Worm (Caenorhabditis elegans) whole organism, L4 larva: Measurements from ENCODE around the gene Y54G2A.38.
A peak's percentile ranks its signal among the peaks of the same experiment; 100 is the strongest.

Experiments
- D1046.2 ChIP-seq: fragments of 200-800 bp; sonication (Bioruptor generic); IDR thresholded peaks from 2 replicates; pipeline ENCODE4 v1.3.6; 2022; ENCODE audit warnings: missing genetic modification characterization, missing compliant biosample characterization
- F10B5.3 ChIP-seq: sonication (generic microtip); optimal IDR thresholded peaks from 2 replicates; lab custom pipeline; 2016; ENCODE audit warnings: mild to moderate bottlenecking, missing genetic modification characterization, missing compliant biosample characterization
- F26F4.8 ChIP-seq: fragments of 200-800 bp; sonication (Bioruptor generic); conservative IDR thresholded peaks from 2 replicates; pipeline ENCODE4 v1.3.6; 2022; ENCODE audit warnings: missing genetic modification characterization, missing compliant biosample characterization
- Y48G9A.11 ChIP-seq: fragments of 200-800 bp; sonication (Bioruptor generic); IDR thresholded peaks from 2 replicates; pipeline ENCODE4 v1.3.6; 2022; ENCODE audit warnings: missing genetic modification reagents, missing genetic modification characterization, missing compliant biosample characterization
- Y5F2A.4 ChIP-seq: fragments of 200-800 bp; sonication (Bioruptor generic); optimal IDR thresholded peaks from 2 replicates; lab custom pipeline; 2018; ENCODE audit warnings: mild to moderate bottlenecking, missing genetic modification characterization, missing compliant biosample characterization
- ZK546.5 ChIP-seq, 2 experiments: sonication (generic microtip); optimal IDR thresholded peaks; 2 replicates each; lab custom pipeline; 2017; ENCODE audit warnings: missing biosample characterization in 2 of 2, missing genetic modification characterization in 2 of 2
- aha-1 ChIP-seq: fragments of 150-350 bp; peaks from one replicate; lab custom pipeline; 2014; ENCODE audit warnings: missing biosample characterization, missing genetic modification characterization
- aly-2 ChIP-seq: sonication (generic microtip); optimal IDR thresholded peaks from 2 replicates; lab custom pipeline; 2018; ENCODE audit warnings: missing biosample characterization, missing genetic modification characterization
- ama-1 ChIP-seq: fragments of 150-350 bp; optimal IDR thresholded peaks from 2 replicates; lab custom pipeline; 2014; ENCODE audit warnings: inconsistent platforms, mixed read lengths
- ceh-44 ChIP-seq: fragments of 200-800 bp; sonication (Bioruptor generic); IDR thresholded peaks from 2 replicates; pipeline ENCODE4 v1.3.6; 2022; ENCODE audit warnings: missing genetic modification reagents, missing genetic modification characterization, missing compliant biosample characterization
- ceh-62 ChIP-seq: sonication (generic microtip); optimal IDR thresholded peaks from 2 replicates; lab custom pipeline; 2017; ENCODE audit warnings: missing biosample characterization, missing genetic modification characterization
- ceh-82 ChIP-seq: sonication (generic microtip); optimal IDR thresholded peaks from 2 replicates; lab custom pipeline; 2017; ENCODE audit warnings: missing biosample characterization, missing genetic modification characterization
- ctbp-1 ChIP-seq: fragments of 200-800 bp; sonication (Bioruptor generic); IDR thresholded peaks from 2 replicates; pipeline ENCODE4 v1.3.6; 2022; ENCODE audit warnings: missing genetic modification reagents, missing genetic modification characterization, missing compliant biosample characterization
- daf-12 ChIP-seq: fragments of 150-350 bp; optimal IDR thresholded peaks from 2 replicates; lab custom pipeline; 2014; ENCODE audit warnings: missing biosample characterization, missing genetic modification reagents, missing genetic modification characterization
- daf-16 ChIP-seq, 3 experiments: sonication (generic microtip); optimal IDR thresholded peaks; 2 replicates each; lab custom pipeline; 2016 to 2017; ENCODE audit warnings: missing genetic modification characterization in 3 of 3, missing genetic modification reagents in 3 of 3, mild to moderate bottlenecking in 2 of 3, missing compliant biosample characterization in 2 of 3, missing biosample characterization in 1 of 3, moderate library complexity in 1 of 3
- daf-19 ChIP-seq: fragments of 200-800 bp; sonication (Bioruptor generic); conservative IDR thresholded peaks from 2 replicates; pipeline ENCODE4 v1.3.6; 2022; ENCODE audit warnings: missing genetic modification characterization, missing compliant biosample characterization
- dmd-6 ChIP-seq: fragments of 200-800 bp; sonication (Bioruptor generic); IDR thresholded peaks from 2 replicates; pipeline ENCODE4 v1.3.6; 2022; ENCODE audit warnings: missing genetic modification reagents, missing genetic modification characterization, missing compliant biosample characterization
- dve-1 ChIP-seq: sonication (generic microtip); optimal IDR thresholded peaks from 2 replicates; lab custom pipeline; 2017; ENCODE audit warnings: antibody characterized with exemption, mild to moderate bottlenecking, missing genetic modification characterization, missing compliant biosample characterization; ENCODE audit not compliant: insufficient read depth
- egl-27 ChIP-seq: sonication (generic microtip); optimal IDR thresholded peaks from 3 replicates; lab custom pipeline; 2017; ENCODE audit warnings: missing biosample characterization, missing genetic modification reagents, missing genetic modification characterization
- fos-1 ChIP-seq: fragments of 150-350 bp; optimal IDR thresholded peaks from 2 replicates; lab custom pipeline; 2014; ENCODE audit warnings: missing biosample characterization, missing genetic modification characterization
- gei-8 ChIP-seq: fragments of 200-800 bp; sonication (Bioruptor generic); optimal IDR thresholded peaks from 2 replicates; lab custom pipeline; 2018; ENCODE audit warnings: mild to moderate bottlenecking, missing genetic modification characterization, missing compliant biosample characterization
- hif-1 ChIP-seq, 2 experiments: sonication (generic microtip); optimal IDR thresholded peaks; 2 replicates each; lab custom pipeline; 2016 to 2017; ENCODE audit warnings: missing compliant biosample characterization in 2 of 2, missing genetic modification characterization in 2 of 2, missing genetic modification reagents in 2 of 2, missing genotype in 2 of 2, mild to moderate bottlenecking in 1 of 2
- hlh-30 ChIP-seq: sonication (generic microtip); optimal IDR thresholded peaks from 2 replicates; lab custom pipeline; 2017; ENCODE audit warnings: antibody characterized with exemption, mild to moderate bottlenecking, missing genetic modification characterization, missing compliant biosample characterization; ENCODE audit not compliant: insufficient read depth
- hmg-1.1 ChIP-seq: fragments of 200-800 bp; sonication (Bioruptor generic); IDR thresholded peaks from 2 replicates; pipeline ENCODE4 v1.3.6; 2022; ENCODE audit warnings: missing genetic modification reagents, missing genetic modification characterization, missing compliant biosample characterization
- jun-1 ChIP-seq: fragments of 150-350 bp; optimal IDR thresholded peaks from 2 replicates; lab custom pipeline; 2014; ENCODE audit warnings: missing biosample characterization, missing genetic modification reagents, missing genetic modification characterization
- lin-13 ChIP-seq: fragments of 150-350 bp; optimal IDR thresholded peaks from 2 replicates; lab custom pipeline; 2014; ENCODE audit warnings: missing biosample characterization, missing genetic modification reagents, missing genetic modification characterization
- lin-29 ChIP-seq: fragments of 200-800 bp; sonication (Bioruptor generic); IDR thresholded peaks from 2 replicates; pipeline ENCODE4 v1.3.6; 2022; ENCODE audit warnings: missing genetic modification reagents, missing genetic modification characterization, missing compliant biosample characterization
- lin-38 ChIP-seq: fragments of 200-800 bp; sonication (Bioruptor generic); IDR thresholded peaks from 2 replicates; pipeline ENCODE4 v1.3.6; 2022; ENCODE audit warnings: missing genetic modification reagents, missing genetic modification characterization, missing compliant biosample characterization
- lin-39 ChIP-seq: fragments of 150-350 bp; optimal IDR thresholded peaks from 2 replicates; lab custom pipeline; 2014; ENCODE audit warnings: missing biosample characterization, missing genetic modification reagents, missing genetic modification characterization
- mdl-1 ChIP-seq, 2 experiments: fragments of 150-350 bp in 1 of 2; sonication (generic microtip) in 1 of 2; optimal IDR thresholded peaks; 2 replicates each; lab custom pipeline; 2014 to 2017; ENCODE audit warnings: missing biosample characterization in 2 of 2, missing genetic modification characterization in 2 of 2
- mep-1 ChIP-seq: fragments of 150-350 bp; sonication (generic microtip); optimal IDR thresholded peaks from 3 replicates; lab custom pipeline; 2014; ENCODE audit warnings: missing biosample characterization, missing genetic modification characterization
- mes-2 ChIP-seq: sonication (generic microtip); optimal IDR thresholded peaks from 2 replicates; lab custom pipeline; 2016; ENCODE audit warnings: missing genotype, mild to moderate bottlenecking, missing genetic modification characterization, missing compliant biosample characterization; ENCODE audit not compliant: poor library complexity, severe bottlenecking
- mxl-2 ChIP-seq: fragments of 200-800 bp; sonication (Bioruptor generic); conservative IDR thresholded peaks from 2 replicates; pipeline ENCODE4 v1.3.6; 2022; ENCODE audit warnings: missing genetic modification reagents, missing genetic modification characterization, missing compliant biosample characterization
- mxl-3 ChIP-seq: fragments of 200-800 bp; sonication (Bioruptor generic); optimal IDR thresholded peaks from 2 replicates; lab custom pipeline; 2018; ENCODE audit warnings: mild to moderate bottlenecking, missing genetic modification characterization, missing compliant biosample characterization
- nhr-102 ChIP-seq: sonication (generic microtip); optimal IDR thresholded peaks from 2 replicates; lab custom pipeline; 2016; ENCODE audit warnings: mild to moderate bottlenecking, missing genetic modification characterization, moderate library complexity, missing compliant biosample characterization
- nhr-111 ChIP-seq: fragments of 200-800 bp; sonication (Bioruptor generic); optimal IDR thresholded peaks from 2 replicates; lab custom pipeline; 2018; ENCODE audit warnings: mild to moderate bottlenecking, missing genetic modification characterization, missing compliant biosample characterization
- nhr-237 ChIP-seq: sonication (generic microtip); optimal IDR thresholded peaks from 2 replicates; lab custom pipeline; 2017; ENCODE audit warnings: missing biosample characterization, missing genetic modification characterization
- nhr-42 ChIP-seq: fragments of 200-800 bp; sonication (Bioruptor generic); IDR thresholded peaks from 2 replicates; pipeline ENCODE4 v1.3.6; 2022; ENCODE audit warnings: missing genetic modification characterization, missing compliant biosample characterization
- nhr-48 ChIP-seq: sonication (generic microtip); optimal IDR thresholded peaks from 2 replicates; lab custom pipeline; 2016; ENCODE audit warnings: mild to moderate bottlenecking, missing genetic modification characterization, missing compliant biosample characterization
- nhr-6 ChIP-seq: fragments of 150-350 bp; optimal IDR thresholded peaks from 2 replicates; lab custom pipeline; 2014; ENCODE audit warnings: missing biosample characterization, missing genetic modification characterization
- nhr-76 ChIP-seq: fragments of 150-350 bp; optimal IDR thresholded peaks from 2 replicates; lab custom pipeline; 2014; ENCODE audit warnings: missing biosample characterization, missing genetic modification characterization
- php-3 ChIP-seq: fragments of 200-800 bp; sonication (Bioruptor generic); IDR thresholded peaks from 2 replicates; pipeline ENCODE4 v1.3.6; 2022; ENCODE audit warnings: missing genetic modification reagents, missing genetic modification characterization, missing compliant biosample characterization
- pqm-1 ChIP-seq: sonication (generic microtip); optimal IDR thresholded peaks from 2 replicates; lab custom pipeline; 2017; ENCODE audit warnings: missing biosample characterization, missing genetic modification characterization
- spr-1 ChIP-seq: sonication (generic microtip); optimal IDR thresholded peaks from 2 replicates; lab custom pipeline; 2016; ENCODE audit warnings: mild to moderate bottlenecking, missing genetic modification characterization, missing compliant biosample characterization
- tra-1 ChIP-seq: fragments of 200-800 bp; sonication (Bioruptor generic); IDR thresholded peaks from 2 replicates; pipeline ENCODE4 v1.3.6; 2022; ENCODE audit warnings: missing genetic modification reagents, missing genetic modification characterization, missing compliant biosample characterization
- unc-130 ChIP-seq: sonication (generic microtip); optimal IDR thresholded peaks from 2 replicates; lab custom pipeline; 2016; ENCODE audit warnings: missing genetic modification reagents, missing genetic modification characterization, missing compliant biosample characterization
- unc-39 ChIP-seq: sonication (generic microtip); optimal IDR thresholded peaks from 2 replicates; lab custom pipeline; 2017; ENCODE audit warnings: missing biosample characterization, missing genetic modification characterization
- unc-62 ChIP-seq, 3 experiments: fragments of 150-350 bp in 1 of 3; sonication (generic microtip); optimal IDR thresholded peaks in 2 of 3; peaks in 1 of 3; 1 replicate in 1 of 3; 2 replicates in 2 of 3; lab custom pipeline; 2014 to 2017; ENCODE audit warnings: missing biosample characterization in 3 of 3, missing genetic modification characterization in 3 of 3, missing genetic modification reagents in 3 of 3, missing genotype in 1 of 3
- zag-1 ChIP-seq: fragments of 150-350 bp; optimal IDR thresholded peaks from 2 replicates; lab custom pipeline; 2014; ENCODE audit warnings: missing biosample characterization, missing genetic modification characterization
- zfp-3 ChIP-seq: fragments of 200-800 bp; sonication (Bioruptor generic); conservative IDR thresholded peaks from 2 replicates; pipeline ENCODE4 v1.3.6; 2022; ENCODE audit warnings: missing genetic modification reagents, missing genetic modification characterization, missing compliant biosample characterization
- zip-2 ChIP-seq: fragments of 150-350 bp; optimal IDR thresholded peaks from 2 replicates; lab custom pipeline; 2014; ENCODE audit warnings: missing biosample characterization, missing genetic modification characterization

Gene Y54G2A.38

ce11 chrIV:2711122-2711669 is 48.1 kb upstream of the Y54G2A.38 start (continued):
- TF ChIP-seq ceh-82 (tag; lab: Kevin White, UChicago): no peak
- TF ChIP-seq ZK546.5 (tag; optimal IDR thresholded peaks at IDR 0.05; lab: Kevin White, UChicago): no peak
- no peak for TF ChIP-seq unc-39
- no peak for TF ChIP-seq D1046.2 (GFP tag; lab: Robert Waterston, UW)
- no peak for TF ChIP-seq mdl-1 (tag; optimal IDR thresholded peaks at IDR 0.05; lab: Kevin White, UChicago)
- peak; percentile 77 for TF ChIP-seq lin-13
- no peak for TF ChIP-seq mxl-3 (GFP tag; lab: Kevin White, UChicago)
- TF ChIP-seq ctbp-1 (GFP tag; lab: Robert Waterston, UW): no peak
- TF ChIP-seq mep-1: peak; percentile 61
- peak; percentile 40 for TF ChIP-seq mes-2 (tag; lab: Kevin White, UChicago)
- no peak for TF ChIP-seq zag-1 (tag; lab: Kevin White, UChicago)
- no peak for TF ChIP-seq mxl-2 (GFP tag; lab: Robert Waterston, UW)
- TF ChIP-seq hlh-30: peak; percentile 29
- TF ChIP-seq lin-29 (GFP tag; lab: Robert Waterston, UW): no peak
- no peak for TF ChIP-seq daf-16 (GFP tag; optimal IDR thresholded peaks at IDR 0.05; lab: Kevin White, UChicago)
- TF ChIP-seq daf-16 (tag; optimal IDR thresholded peaks at IDR 0.05; lab: Kevin White, UChicago): peak; percentile 70
- no peak for TF ChIP-seq unc-130 (GFP tag; lab: Kevin White, UChicago)
- TF ChIP-seq fos-1 (tag; lab: Kevin White, UChicago): no peak
- TF ChIP-seq nhr-42: no peak
- TF ChIP-seq Y5F2A.4 (GFP tag; lab: Kevin White, UChicago): no peak
- TF ChIP-seq tra-1 (GFP tag; lab: Robert Waterston, UW): no peak
- TF ChIP-seq aly-2 (tag; lab: Kevin White, UChicago): no peak
- TF ChIP-seq hmg-1.1 (GFP tag; lab: Robert Waterston, UW): no peak
- TF ChIP-seq dmd-6 (GFP tag; lab: Robert Waterston, UW): no peak
- peak; percentile 71 for TF ChIP-seq zip-2 (tag; lab: Kevin White, UChicago)
- no peak for TF ChIP-seq lin-39
- no peak for TF ChIP-seq Y48G9A.11
- TF ChIP-seq spr-1: no peak
- no peak for TF ChIP-seq nhr-111 (GFP tag; lab: Kevin White, UChicago)
- TF ChIP-seq pqm-1 (tag; lab: Kevin White, UChicago): no peak
- no peak for TF ChIP-seq nhr-48 (tag; lab: Kevin White, UChicago)
- no peak for TF ChIP-seq jun-1 (tag; lab: Kevin White, UChicago)
- TF ChIP-seq nhr-76: no peak
- TF ChIP-seq zfp-3 (GFP tag; lab: Robert Waterston, UW): no peak
- TF ChIP-seq dve-1 (tag; lab: Kevin White, UChicago): peak; percentile 92
- TF ChIP-seq daf-19 (GFP tag; lab: Robert Waterston, UW): no peak
- no peak for TF ChIP-seq gei-8 (GFP tag; lab: Kevin White, UChicago)
- no peak for TF ChIP-seq ceh-62 (tag; lab: Kevin White, UChicago)
- TF ChIP-seq nhr-237: no peak
- no peak for TF ChIP-seq ceh-44 (GFP tag; lab: Robert Waterston, UW)
- TF ChIP-seq lin-38 (GFP tag; lab: Robert Waterston, UW): peak; percentile 85
- TF ChIP-seq php-3 (GFP tag; lab: Robert Waterston, UW): no peak
- TF ChIP-seq hif-1 (tag; optimal IDR thresholded peaks at IDR 0.05; lab: Kevin White, UChicago): no peak
- no peak for TF ChIP-seq ama-1 (lab: Kevin White, UChicago)
- TF ChIP-seq aha-1 (tag; lab: Kevin White, UChicago): no peak
- TF ChIP-seq F10B5.3 (tag; lab: Kevin White, UChicago): no peak
- TF ChIP-seq daf-12 (tag; lab: Kevin White, UChicago): no peak
- no peak for TF ChIP-seq F26F4.8 (GFP tag; lab: Robert Waterston, UW)
- no peak for TF ChIP-seq nhr-102 (tag; lab: Kevin White, UChicago)
- TF ChIP-seq unc-62 (GFP tag; optimal IDR thresholded peaks at IDR 0.05 in 1 of 2; lab: Kevin White, UChicago): no peak
- TF ChIP-seq unc-62 (tag; optimal IDR thresholded peaks at IDR 0.05; lab: Kevin White, UChicago): no peak
- TF ChIP-seq egl-27: no peak
- TF ChIP-seq nhr-6 (tag; lab: Kevin White, UChicago): no peak
